Worm (Caenorhabditis elegans) whole organism, mixed stage, embryonic: ENCODE data around the gene unc-77.
A peak's percentile ranks its signal among the peaks of the same experiment; 100 is the strongest.

Experiments
- M03D4.4 ChIP-seq: sonication (generic microtip); optimal IDR thresholded peaks from 2 replicates; lab custom pipeline; 2017; ENCODE audit warnings: mild to moderate bottlenecking, missing genetic modification characterization, missing compliant biosample characterization
- bed-3 ChIP-seq: fragments of 200-800 bp; sonication (Bioruptor generic); optimal IDR thresholded peaks from 3 replicates; lab custom pipeline; 2018; ENCODE audit warnings: mild to moderate bottlenecking, missing genetic modification characterization, moderate library complexity, missing compliant biosample characterization
- blmp-1 ChIP-seq: fragments of 150-350 bp; optimal IDR thresholded peaks from 2 replicates; lab custom pipeline; 2014; ENCODE audit warnings: missing biosample characterization, missing genetic modification characterization
- ceh-39 ChIP-seq: fragments of 150-350 bp; optimal IDR thresholded peaks from 2 replicates; lab custom pipeline; 2014; ENCODE audit warnings: missing biosample characterization, missing genetic modification characterization
- ceh-43 ChIP-seq: fragments of 200-800 bp; sonication (Bioruptor generic); optimal IDR thresholded peaks from 2 replicates; lab custom pipeline; 2018; ENCODE audit warnings: mild to moderate bottlenecking, missing genetic modification characterization, moderate library complexity, missing compliant biosample characterization
- ceh-83 ChIP-seq: fragments of 200-800 bp; sonication (Bioruptor generic); optimal IDR thresholded peaks from 2 replicates; lab custom pipeline; 2018; ENCODE audit warnings: mild to moderate bottlenecking, missing genetic modification characterization, missing compliant biosample characterization
- ces-1 ChIP-seq: fragments of 150-350 bp; optimal IDR thresholded peaks from 2 replicates; lab custom pipeline; 2014; ENCODE audit warnings: missing biosample characterization, missing genetic modification reagents, missing genetic modification characterization
- cnd-1 ChIP-seq: fragments of 200-800 bp; sonication (Bioruptor generic); optimal IDR thresholded peaks from 2 replicates; lab custom pipeline; 2018; ENCODE audit warnings: mild to moderate bottlenecking, missing genetic modification characterization, missing compliant biosample characterization
- drap-1 ChIP-seq: fragments of 200-800 bp; sonication (Bioruptor generic); optimal IDR thresholded peaks from 3 replicates; lab custom pipeline; 2018; ENCODE audit warnings: mild to moderate bottlenecking, missing genetic modification characterization, missing compliant biosample characterization
- elt-1 ChIP-seq: sonication (generic microtip); optimal IDR thresholded peaks from 2 replicates; lab custom pipeline; 2017; ENCODE audit warnings: missing genetic modification characterization, mild to moderate bottlenecking, missing compliant biosample characterization, antibody characterized with exemption, moderate library complexity, borderline replicate concordance; ENCODE audit not compliant: insufficient read depth
- elt-3 ChIP-seq: fragments of 150-350 bp; optimal IDR thresholded peaks from 2 replicates; lab custom pipeline; 2014; ENCODE audit warnings: missing biosample characterization, missing genetic modification characterization
- flh-1 ChIP-seq: fragments of 200-800 bp; sonication (Bioruptor generic); optimal IDR thresholded peaks from 2 replicates; lab custom pipeline; 2018; ENCODE audit warnings: mild to moderate bottlenecking, missing genetic modification characterization, moderate library complexity, missing compliant biosample characterization
- ham-2 ChIP-seq: fragments of 200-800 bp; sonication (Bioruptor generic); optimal IDR thresholded peaks from 2 replicates; lab custom pipeline; 2018; ENCODE audit warnings: mild to moderate bottlenecking, missing genetic modification characterization, missing compliant biosample characterization
- hlh-1 ChIP-seq: fragments of 150-350 bp; optimal IDR thresholded peaks from 2 replicates; lab custom pipeline; 2014; ENCODE audit warnings: missing biosample characterization, missing genetic modification reagents, missing genetic modification characterization
- lin-13 ChIP-seq: fragments of 150-350 bp; optimal IDR thresholded peaks from 2 replicates; lab custom pipeline; 2014; ENCODE audit warnings: missing biosample characterization, missing genetic modification characterization
- lin-32 ChIP-seq: fragments of 200-800 bp; sonication (Bioruptor generic); optimal IDR thresholded peaks from 2 replicates; lab custom pipeline; 2018; ENCODE audit warnings: mild to moderate bottlenecking, missing genetic modification characterization, missing compliant biosample characterization
- lsy-2 ChIP-seq: fragments of 150-350 bp; optimal IDR thresholded peaks from 2 replicates; lab custom pipeline; 2014; ENCODE audit warnings: missing biosample characterization, missing genetic modification characterization
- mab-5 ChIP-seq: fragments of 150-350 bp; optimal IDR thresholded peaks from 2 replicates; lab custom pipeline; 2014; ENCODE audit warnings: missing biosample characterization, missing genetic modification characterization
- mep-1 ChIP-seq: fragments of 150-350 bp; optimal IDR thresholded peaks from 2 replicates; lab custom pipeline; 2017; ENCODE audit warnings: missing biosample characterization, missing genetic modification reagents, missing genetic modification characterization, inconsistent platforms
- mls-2 ChIP-seq: sonication (generic microtip); optimal IDR thresholded peaks from 2 replicates; lab custom pipeline; 2016; ENCODE audit warnings: mild to moderate bottlenecking, missing genetic modification characterization, moderate library complexity, missing compliant biosample characterization
- nhr-12 ChIP-seq: fragments of 150-350 bp; optimal IDR thresholded peaks from 2 replicates; lab custom pipeline; 2014; ENCODE audit warnings: missing biosample characterization, missing genetic modification characterization
- nhr-2 ChIP-seq: fragments of 150-350 bp; optimal IDR thresholded peaks from 2 replicates; lab custom pipeline; 2014; ENCODE audit warnings: missing biosample characterization, missing genetic modification characterization
- nhr-237 ChIP-seq: fragments of 150-350 bp; optimal IDR thresholded peaks from 2 replicates; lab custom pipeline; 2014; ENCODE audit warnings: missing biosample characterization, missing genetic modification characterization
- nhr-28 ChIP-seq: fragments of 150-350 bp; optimal IDR thresholded peaks from 2 replicates; lab custom pipeline; 2014; ENCODE audit warnings: missing biosample characterization, missing genetic modification characterization
- nhr-76 ChIP-seq: sonication (generic microtip); optimal IDR thresholded peaks from 2 replicates; lab custom pipeline; 2017; ENCODE audit warnings: missing biosample characterization, missing genetic modification characterization
- pha-4 ChIP-seq: fragments of 150-350 bp; optimal IDR thresholded peaks from 2 replicates; lab custom pipeline; 2018; ENCODE audit warnings: missing biosample characterization, missing genetic modification reagents, missing genetic modification characterization
- sem-2 ChIP-seq: fragments of 200-800 bp; sonication (Bioruptor generic); optimal IDR thresholded peaks from 2 replicates; lab custom pipeline; 2018; ENCODE audit warnings: mild to moderate bottlenecking, missing genetic modification characterization, missing compliant biosample characterization
- snpc-4 ChIP-seq: fragments of 150-350 bp; optimal IDR thresholded peaks from 2 replicates; lab custom pipeline; 2014; ENCODE audit warnings: missing biosample characterization, missing genetic modification characterization
- sptf-1 ChIP-seq: sonication (generic microtip); optimal IDR thresholded peaks from 2 replicates; lab custom pipeline; 2017; ENCODE audit warnings: mild to moderate bottlenecking, missing genetic modification characterization, moderate library complexity, missing compliant biosample characterization
- tbx-8 ChIP-seq: fragments of 200-800 bp; sonication (Bioruptor generic); optimal IDR thresholded peaks from 2 replicates; lab custom pipeline; 2018; ENCODE audit warnings: mild to moderate bottlenecking, missing genetic modification characterization, moderate library complexity, missing compliant biosample characterization
- unc-120 ChIP-seq: sonication (generic microtip); optimal IDR thresholded peaks from 2 replicates; lab custom pipeline; 2017; ENCODE audit warnings: missing genetic modification characterization, missing compliant biosample characterization; ENCODE audit not compliant: poor library complexity, severe bottlenecking
- unc-39 ChIP-seq: fragments of 150-350 bp; optimal IDR thresholded peaks from 2 replicates; lab custom pipeline; 2014; ENCODE audit warnings: missing biosample characterization, missing genetic modification characterization
- unc-62 ChIP-seq: fragments of 150-350 bp; optimal IDR thresholded peaks from 2 replicates; lab custom pipeline; 2014; ENCODE audit warnings: missing biosample characterization, missing genetic modification reagents, missing genetic modification characterization
- zip-8 ChIP-seq: fragments of 150-350 bp; optimal IDR thresholded peaks from 2 replicates; lab custom pipeline; 2014; ENCODE audit warnings: missing biosample characterization, missing genetic modification characterization
- ztf-11 ChIP-seq: fragments of 150-350 bp; optimal IDR thresholded peaks from 2 replicates; lab custom pipeline; 2014; ENCODE audit warnings: missing biosample characterization, missing genetic modification characterization

Gene unc-77

ce11 chrIV:6127252-6127930 lies 56.3 kb downstream of the unc-77 start, which contains the start of gene M03D4.4:
Gene M03D4.4, minus strand, starts transcription at chrIV:6127302.
- no peak for TF ChIP-seq elt-3 (tag; lab: Kevin White, UChicago)
- TF ChIP-seq elt-1, result no peak
- no peak for TF ChIP-seq ham-2 (GFP tag; lab: Kevin White, UChicago)
- TF ChIP-seq ces-1 (GFP tag; lab: Kevin White, UChicago), result no peak
- no peak for TF ChIP-seq unc-39
- TF ChIP-seq blmp-1 (tag; lab: Kevin White, UChicago), result no peak
- TF ChIP-seq M03D4.4, result no peak

- TF ChIP-seq cnd-1 (tag; lab: Kevin White, UChicago) (peak; percentile 44), mls-2 (tag; lab: Kevin White, UChicago) (no peak), unc-62 (GFP tag; lab: Kevin White, UChicago) (no peak), ces-1 (GFP tag; lab: Kevin White, UChicago) (no peak), elt-1 (no peak), ceh-43 (GFP tag; lab: Kevin White, UChicago) (no peak), mab-5 (tag; lab: Kevin White, UChicago) (no peak), ham-2 (GFP tag; lab: Kevin White, UChicago) (peak; percentile 19), drap-1 (GFP tag; lab: Kevin White, UChicago) (peak; percentile 37), unc-39 (no peak), ceh-83 (no peak), zip-8 (tag; lab: Kevin White, UChicago) (no peak), lin-32 (no peak), M03D4.4 (no peak), snpc-4 (tag; lab: Kevin White, UChicago) (no peak), nhr-12 (tag; lab: Kevin White, UChicago) (no peak), lin-13 (peak; percentile 93), nhr-76 (tag; lab: Kevin White, UChicago) (no peak), flh-1 (GFP tag; lab: Kevin White, UChicago) (no peak), unc-120 (tag; lab: Kevin White, UChicago) (no peak), mep-1 (tag; lab: Kevin White, UChicago) (peak; percentile 72), ceh-39 (tag; lab: Kevin White, UChicago) (peak; percentile 57), lsy-2 (tag; lab: Kevin White, UChicago) (peak; percentile 35), hlh-1 (tag; lab: Kevin White, UChicago) (no peak), bed-3 (GFP tag; lab: Kevin White, UChicago) (no peak), nhr-237 (tag; lab: Kevin White, UChicago) (no peak), sptf-1 (no peak), elt-3 (tag; lab: Kevin White, UChicago) (no peak), blmp-1 (tag; lab: Kevin White, UChicago) (no peak), tbx-8 (GFP tag; lab: Kevin White, UChicago) (no peak), nhr-28 (no peak), sem-2 (GFP tag; lab: Kevin White, UChicago) (no peak), ztf-11 (tag; lab: Kevin White, UChicago) (peak; percentile 10), nhr-2 (tag; lab: Kevin White, UChicago) (no peak), pha-4 (peak; percentile 56)
These were observed 65.9 kb downstream of the unc-77 start, which contains the start of gene zen-4 for ce11 chrIV:6117741-6118265. Gene zen-4, plus strand, starts transcription at chrIV:6118215.

ce11 chrIV:6112291-6112690 lies 71.4 kb downstream of the unc-77 start, which contains the start of gene M03D4.3:
Gene M03D4.3, minus strand, starts transcription at chrIV:6112391.
- no peak for TF ChIP-seq sptf-1
- TF ChIP-seq ceh-83, result no peak
- TF ChIP-seq lin-32, result no peak
- no peak for TF ChIP-seq pha-4
- no peak for TF ChIP-seq lin-13
- TF ChIP-seq ceh-39 (tag; lab: Kevin White, UChicago), result no peak
- no peak for TF ChIP-seq ham-2 (GFP tag; lab: Kevin White, UChicago)
- TF ChIP-seq, all 35 proteins: peak for 0
